Fruit fly (Drosophila melanogaster): Measurements from ENCODE around the gene CG6664.

Gene CG6664

DNA sequence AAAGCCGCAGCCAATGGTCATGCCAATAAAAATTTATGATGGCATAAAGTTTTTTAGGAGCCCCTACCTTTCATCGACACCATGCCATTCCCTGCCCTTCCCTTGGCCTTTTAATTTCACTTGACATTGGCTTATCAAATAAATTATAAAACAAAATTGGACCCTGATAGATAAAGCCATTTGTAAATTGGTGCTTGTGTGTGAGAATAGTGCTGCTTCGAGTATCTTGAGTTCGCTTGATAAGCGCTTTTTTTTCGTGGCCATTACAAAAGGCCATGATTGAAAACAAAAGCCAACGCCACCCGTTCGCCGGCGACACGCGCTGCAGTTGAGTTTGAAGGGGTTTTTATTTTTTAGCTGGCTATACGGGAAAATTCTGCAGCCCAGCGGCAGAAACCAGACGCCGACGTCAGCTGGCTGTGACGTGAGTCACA lies 33.9 kb upstream of the CG6664 start:
- TF ChIP-seq Ets98B (GFP tag; IDR thresholded peaks at IDR 0.05) (no peak), CG4496 (GFP tag; IDR thresholded peaks at IDR 0.05) (no peak), Snoo (tag; optimal IDR thresholded peaks at IDR 0.05) (no peak), D1 (tag; optimal IDR thresholded peaks at IDR 0.05) (no peak), CG13204 (GFP tag; optimal IDR thresholded peaks at IDR 0.05) (no peak), CG10348 (GFP tag; IDR thresholded peaks at IDR 0.05) (no peak), fd96Ca (GFP tag; IDR thresholded peaks at IDR 0.05) (no peak), CG32121 (GFP tag; IDR thresholded peaks at IDR 0.05) (no peak), CG15710 (tag; optimal IDR thresholded peaks at IDR 0.05) (no peak), rn (GFP tag; IDR thresholded peaks at IDR 0.05) (no peak), CG17806 (tag; optimal IDR thresholded peaks at IDR 0.05) (no peak), CG14655 (GFP tag; optimal IDR thresholded peaks at IDR 0.05) (no peak), CG34367 (tag; optimal IDR thresholded peaks at IDR 0.05) (no peak)

DNA sequence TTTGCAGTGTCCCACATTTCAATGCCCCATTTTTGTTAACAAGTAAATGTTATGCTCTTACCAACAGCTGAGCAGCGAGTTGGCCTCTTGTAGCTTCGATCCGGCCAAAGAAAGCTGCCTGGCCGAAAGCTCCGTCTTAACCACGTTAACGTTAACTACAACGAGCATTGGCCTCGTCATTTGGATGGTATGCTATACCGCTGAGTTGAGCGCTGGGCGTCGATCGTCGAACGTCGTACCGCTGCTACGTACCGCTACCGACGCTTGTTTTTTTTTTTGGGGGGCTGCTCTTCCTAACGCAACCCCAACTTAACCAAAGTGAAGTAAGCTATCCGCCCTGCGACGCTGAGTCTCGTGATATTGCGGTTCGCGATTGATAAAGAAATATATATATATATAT lies 33.3 kb upstream of the CG6664 start, which contains the start of gene rogdi:
Gene rogdi (plus strand): TSS at position 199 of the 400 bp plus-strand sequence.
- TF ChIP-seq EcR (GFP tag; optimal IDR thresholded peaks at IDR 0.05): no peak
- no peak for TF ChIP-seq rn (GFP tag; IDR thresholded peaks at IDR 0.05)
- no peak for TF ChIP-seq CG10348 (GFP tag; IDR thresholded peaks at IDR 0.05)
- no peak for TF ChIP-seq Ets98B (GFP tag; IDR thresholded peaks at IDR 0.05)
- TF ChIP-seq fd96Ca (GFP tag; IDR thresholded peaks at IDR 0.05): no peak
- no peak for TF ChIP-seq CG13204 (GFP tag; optimal IDR thresholded peaks at IDR 0.05)
- no peak for TF ChIP-seq Pif1A (GFP tag; optimal IDR thresholded peaks at IDR 0.05)
- TF ChIP-seq CG14655 (GFP tag; optimal IDR thresholded peaks at IDR 0.05): no peak
- no peak for TF ChIP-seq D1 (tag; optimal IDR thresholded peaks at IDR 0.05)
- TF ChIP-seq CG12605 (GFP tag; IDR thresholded peaks at IDR 0.05): no peak
- no peak for TF ChIP-seq gl (tag; optimal IDR thresholded peaks at IDR 0.05)
- TF ChIP-seq CG34367 (tag; optimal IDR thresholded peaks at IDR 0.05): no peak
- TF ChIP-seq Pif1B (GFP tag; optimal IDR thresholded peaks at IDR 0.05): no peak
- TF ChIP-seq CG15710 (tag; optimal IDR thresholded peaks at IDR 0.05): no peak
- TF ChIP-seq CG8301 (tag; optimal IDR thresholded peaks at IDR 0.05): no peak

DNA sequence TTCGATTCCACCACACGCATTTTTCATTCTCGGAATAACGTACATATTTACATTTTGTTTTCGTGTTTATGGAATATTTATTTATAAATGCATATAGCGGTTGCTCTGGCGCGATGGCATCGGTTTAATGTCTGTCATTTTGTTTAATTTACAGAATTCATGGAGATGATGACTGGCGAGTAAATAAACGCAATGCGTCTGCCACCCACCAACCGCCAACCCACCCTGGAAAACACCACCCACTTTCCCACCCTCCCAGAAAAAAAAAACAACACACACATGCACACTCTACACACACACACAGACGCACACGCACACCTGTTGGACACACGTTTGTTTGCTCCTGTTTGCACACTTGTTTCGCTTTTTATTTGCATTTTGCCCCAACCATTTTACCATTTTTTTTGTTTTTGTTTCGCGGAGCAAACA lies 31.8 kb upstream of the CG6664 start:
- TF ChIP-seq CG4496 (GFP tag; IDR thresholded peaks at IDR 0.05) (0 out of 3 replicates have a peak, but pooled peaks have one; percentile 51), CG12605 (GFP tag; IDR thresholded peaks at IDR 0.05) (peak; percentile 39; the same call in 1 of the 2 replicates), CG8301 (tag; optimal IDR thresholded peaks at IDR 0.05) (no peak), CG17806 (tag; optimal IDR thresholded peaks at IDR 0.05) (no peak), CG8159 (tag; optimal IDR thresholded peaks at IDR 0.05) (no peak), CG9948 (tag; optimal IDR thresholded peaks at IDR 0.05) (no peak), Ets98B (GFP tag; IDR thresholded peaks at IDR 0.05) (0 out of 2 replicates have a peak, but pooled peaks have one; percentile 23), CG14655 (GFP tag; optimal IDR thresholded peaks at IDR 0.05) (peak; percentile 30), Pif1A (GFP tag; optimal IDR thresholded peaks at IDR 0.05) (no peak), fd96Ca (GFP tag; IDR thresholded peaks at IDR 0.05) (no peak)

DNA sequence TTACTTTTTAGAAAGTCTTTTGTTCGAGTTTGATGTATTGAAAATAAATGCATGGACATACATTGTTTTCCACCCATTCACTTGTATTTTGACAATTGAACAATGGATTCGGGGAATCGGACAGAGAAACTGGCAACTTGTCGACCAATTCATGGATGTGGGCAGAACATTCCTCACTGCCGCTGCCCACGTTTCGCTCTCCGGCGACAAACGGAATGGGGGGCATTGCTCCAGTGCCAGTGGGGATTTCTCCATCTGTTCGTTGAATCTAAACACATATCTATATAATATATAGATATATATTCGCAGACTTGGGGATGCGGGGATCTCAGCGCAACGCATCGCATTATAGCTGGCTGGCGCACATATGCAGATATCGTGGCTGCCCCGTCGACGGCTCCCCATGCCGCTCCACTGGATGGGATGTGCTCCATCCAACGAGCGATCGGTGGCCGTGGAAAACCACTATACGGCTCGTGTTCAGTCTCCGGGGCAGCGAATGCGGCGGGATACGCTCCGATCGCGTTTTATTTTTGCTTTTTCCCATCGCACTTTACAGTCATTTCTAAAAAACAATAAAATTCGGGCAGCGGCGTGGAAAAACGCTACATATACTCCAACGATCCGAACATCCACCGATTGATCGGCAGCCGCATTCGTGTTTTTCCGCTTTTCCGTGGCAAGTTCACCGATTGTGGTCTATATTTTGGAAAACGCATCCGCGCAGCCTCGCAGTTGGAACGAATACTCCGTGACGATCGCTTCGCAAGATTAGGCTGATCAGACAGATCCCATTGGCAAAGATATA lies 29.7 kb upstream of the CG6664 start, which contains the start of gene TpnC73F:
Gene TpnC73F (plus strand): TSS at position 633 of the 808 bp plus-strand sequence.
- TF ChIP-seq CG14655 (GFP tag; optimal IDR thresholded peaks at IDR 0.05) (peak; percentile 96), CG32121 (GFP tag; IDR thresholded peaks at IDR 0.05) (peak; percentile 28; the same call in 1 of the 2 replicates), CG15710 (tag; optimal IDR thresholded peaks at IDR 0.05) (no peak)

DNA sequence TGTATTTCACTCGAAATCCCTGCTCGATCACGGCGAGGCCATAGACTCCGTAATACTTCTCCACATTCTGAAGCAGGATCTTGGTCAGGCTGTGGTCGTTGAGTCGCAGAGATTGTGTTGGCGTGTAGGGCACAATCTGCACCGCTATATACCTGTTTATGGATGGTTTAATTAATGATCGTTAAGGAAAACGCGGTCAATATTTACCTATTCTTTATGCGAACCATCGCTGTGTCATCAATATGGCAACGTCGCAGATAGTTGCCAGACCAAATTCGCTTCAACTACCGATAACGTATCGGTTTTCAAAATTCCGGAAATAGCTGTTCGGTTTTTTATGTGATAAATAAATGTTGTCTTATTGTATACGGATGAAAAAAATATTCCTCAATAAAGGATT lies 28.8 kb upstream of the CG6664 start, which contains the start of gene Pop5:
Gene Pop5 (minus strand): TSS at position 240 of the 400 bp plus-strand sequence.
- TF ChIP-seq CG12605 (GFP tag; IDR thresholded peaks at IDR 0.05) (no peak), gl (tag; optimal IDR thresholded peaks at IDR 0.05) (peak; percentile 0)

DNA sequence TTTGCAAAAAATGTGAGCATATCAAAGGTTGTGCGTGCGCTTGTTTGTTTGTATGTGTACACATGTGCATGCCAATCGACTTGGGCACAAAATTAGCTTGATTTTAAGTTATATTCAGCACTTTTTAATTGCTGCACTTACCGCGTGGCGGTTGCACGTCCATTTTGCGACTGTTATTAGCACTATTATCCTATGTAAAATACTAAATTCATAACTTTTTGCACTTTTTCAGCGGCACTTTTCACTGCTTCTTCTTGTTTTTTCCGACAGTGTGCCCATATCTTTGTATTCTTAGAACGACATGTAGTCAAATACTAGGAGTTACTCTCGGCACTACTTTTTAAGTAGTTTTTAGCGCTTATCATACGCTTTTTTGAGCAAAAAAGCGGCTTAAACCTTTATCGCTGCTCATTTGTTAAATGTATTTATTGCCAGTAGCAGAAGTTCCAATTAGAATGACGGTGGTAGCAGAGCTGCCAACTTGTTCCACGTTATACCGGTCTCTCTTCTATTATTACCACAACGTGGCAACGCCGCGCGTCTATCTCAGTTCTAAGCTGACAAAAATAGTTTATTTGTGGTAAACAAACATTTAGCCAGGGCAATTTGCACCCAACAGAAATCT lies 26.4 kb upstream of the CG6664 start, which contains the start of the genes scaf6 and Papst2:
Gene scaf6 (minus strand): TSS at position 278 of the 625 bp plus-strand sequence.
Gene Papst2 (plus strand): TSS at position 501 of the 625 bp plus-strand sequence.
- no peak for TF ChIP-seq Pif1B (GFP tag; optimal IDR thresholded peaks at IDR 0.05)
- peak; percentile 8 for TF ChIP-seq Snoo (tag; optimal IDR thresholded peaks at IDR 0.05)

DNA sequence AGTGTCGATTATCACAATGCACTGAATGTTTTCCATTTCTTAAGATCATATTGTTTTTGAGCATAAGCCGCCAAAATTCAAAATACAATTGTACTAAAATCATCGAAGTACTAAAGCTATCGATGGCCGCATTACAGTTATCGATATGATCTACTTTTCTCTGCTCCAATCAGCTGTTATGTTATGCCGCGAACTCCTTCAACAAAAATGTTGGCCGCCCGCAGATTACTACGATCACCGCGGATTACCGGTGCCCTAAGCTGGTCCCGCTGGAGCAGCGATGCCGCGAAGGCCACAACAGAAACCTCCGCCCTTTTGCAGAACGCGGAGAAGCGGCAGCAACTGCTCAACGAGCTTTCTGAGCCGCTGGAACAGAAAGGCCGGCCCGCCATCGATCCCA lies 19.5 kb upstream of the CG6664 start, which contains the start of gene beg:
Gene beg (plus strand): TSS at position 177 of the 400 bp plus-strand sequence.
- TF ChIP-seq fd96Ca (GFP tag; IDR thresholded peaks at IDR 0.05): no peak
- no peak for TF ChIP-seq CG14655 (GFP tag; optimal IDR thresholded peaks at IDR 0.05)
- no peak for TF ChIP-seq CG4496 (GFP tag; IDR thresholded peaks at IDR 0.05)
- no peak for TF ChIP-seq CG32121 (GFP tag; IDR thresholded peaks at IDR 0.05)
- no peak for TF ChIP-seq CG8159 (tag; optimal IDR thresholded peaks at IDR 0.05)
- no peak for TF ChIP-seq CG9948 (tag; optimal IDR thresholded peaks at IDR 0.05)
- no peak for TF ChIP-seq CG17806 (tag; optimal IDR thresholded peaks at IDR 0.05)
- no peak for TF ChIP-seq CG12605 (GFP tag; IDR thresholded peaks at IDR 0.05)
- no peak for TF ChIP-seq CG15710 (tag; optimal IDR thresholded peaks at IDR 0.05)
- TF ChIP-seq gl (tag; optimal IDR thresholded peaks at IDR 0.05): no peak
- no peak for TF ChIP-seq Pif1B (GFP tag; optimal IDR thresholded peaks at IDR 0.05)

Measured in whole organism, pupa.